Fruit fly (Drosophila melanogaster): ENCODE results near the gene Pus10.

The Pus10 gene

dm6 chr2L:168270-168901 is 13.3 kb upstream of the Pus10 start:
- TF ChIP-seq brk (GFP tag; optimal IDR thresholded peaks at IDR 0.05) (peak; percentile 40), OdsH (GFP tag; optimal IDR thresholded peaks at IDR 0.05) (no peak), Mio (GFP tag; optimal IDR thresholded peaks at IDR 0.05) (no peak), Hnf4 (GFP tag; optimal IDR thresholded peaks at IDR 0.05) (peak; percentile 11), sage (GFP tag; optimal IDR thresholded peaks at IDR 0.05) (peak; percentile 13), Hr83 (GFP tag; optimal IDR thresholded peaks at IDR 0.05; ENCODE audit: poor library complexity, severe bottlenecking) (peak; percentile 57), HLH106 (tag; optimal IDR thresholded peaks at IDR 0.05) (no peak)

DNA sequence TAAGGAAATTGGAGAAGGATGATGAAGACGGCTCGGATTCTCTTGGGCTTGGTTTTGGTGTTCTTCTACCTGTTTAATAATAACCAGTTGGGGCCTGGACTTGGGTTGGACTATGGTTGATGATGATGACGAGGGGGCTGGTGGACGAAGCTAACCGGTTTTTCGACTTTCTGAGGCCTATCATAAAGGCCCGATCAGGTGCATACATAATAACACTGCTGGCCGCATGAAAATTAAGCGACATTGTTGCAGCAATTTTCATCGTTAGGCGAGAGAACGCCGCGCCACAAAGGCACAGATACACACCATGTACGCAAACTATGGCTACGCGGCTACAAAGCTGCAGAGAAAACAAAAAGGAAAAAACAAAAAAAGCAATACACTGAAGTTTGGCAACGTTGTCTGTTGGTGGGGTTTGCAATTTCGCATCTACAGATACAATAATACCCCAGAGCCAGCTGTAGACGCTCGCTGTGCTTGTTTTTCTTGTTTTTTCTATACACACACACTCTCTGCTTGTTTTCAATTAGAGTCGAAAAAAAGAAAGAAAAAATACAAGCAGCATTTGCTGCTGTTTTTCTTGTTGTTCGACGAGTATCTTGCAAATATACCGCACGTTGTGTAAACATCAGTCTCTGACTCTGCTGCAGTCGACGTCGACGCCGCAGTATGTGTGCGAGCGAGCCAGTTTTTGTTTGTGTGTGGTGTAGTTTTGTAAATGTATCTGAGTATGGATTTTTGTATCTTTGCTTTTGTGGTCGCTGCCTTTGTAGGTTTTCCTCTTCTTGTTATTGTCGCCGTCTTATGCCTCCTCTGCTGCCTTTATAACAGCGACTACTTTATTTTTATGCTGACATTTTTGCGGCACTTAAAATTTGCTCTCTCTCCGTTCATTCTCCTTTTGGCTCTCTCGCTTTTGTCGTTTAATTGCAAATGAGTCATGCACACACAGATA is 11.3 kb upstream of the Pus10 start:
- TF ChIP-seq GATAd (GFP tag; optimal IDR thresholded peaks at IDR 0.05) (no peak), Myc (optimal IDR thresholded peaks at IDR 0.05) (no peak), ey (GFP tag; optimal IDR thresholded peaks at IDR 0.05) (peak; percentile 49), psq (GFP tag; optimal IDR thresholded peaks at IDR 0.05) (peak; percentile 83), jim (GFP tag; optimal IDR thresholded peaks at IDR 0.05) (peak; percentile 93), HLH106 (tag; optimal IDR thresholded peaks at IDR 0.05) (peak; percentile 62), OdsH (GFP tag; optimal IDR thresholded peaks at IDR 0.05) (peak; percentile 90), Rel (GFP tag; optimal IDR thresholded peaks at IDR 0.05) (peak; percentile 92), Rel (tag; optimal IDR thresholded peaks at IDR 0.05) (peak; percentile 82), foxo (GFP tag; optimal IDR thresholded peaks at IDR 0.05) (peak; percentile 74 to 97), Sp1 (GFP tag; optimal IDR thresholded peaks at IDR 0.05) (peak; percentile 94), Vsx2 (GFP tag; optimal IDR thresholded peaks at IDR 0.05; ENCODE audit: partially characterized antibody) (peak; percentile 76), h (GFP tag; optimal IDR thresholded peaks at IDR 0.05) (peak; percentile 89), Hr78 (GFP tag; optimal IDR thresholded peaks at IDR 0.05) (no peak), CrebA (GFP tag; optimal IDR thresholded peaks at IDR 0.05; ENCODE audit: borderline replicate concordance) (peak; percentile 98), usp (GFP tag; optimal IDR thresholded peaks at IDR 0.05) (no peak), brk (GFP tag; optimal IDR thresholded peaks at IDR 0.05) (peak; percentile 98), pan (optimal IDR thresholded peaks at IDR 0.05) (no peak), dl (GFP tag; optimal IDR thresholded peaks at IDR 0.05; ENCODE audit: insufficient read depth in 1 of 2, partially characterized antibody in 2 of 2) (peak; percentile 57 to 60), dmrt93B (GFP tag; optimal IDR thresholded peaks at IDR 0.05) (peak; percentile 51), Hnf4 (GFP tag; optimal IDR thresholded peaks at IDR 0.05) (peak; percentile 89), CG9705 (GFP tag; optimal IDR thresholded peaks at IDR 0.05) (peak; percentile 83), fru (GFP tag; optimal IDR thresholded peaks at IDR 0.05) (peak; percentile 88), CG32264 (GFP tag; optimal IDR thresholded peaks at IDR 0.05) (peak; percentile 93), Abd-B (GFP tag; optimal IDR thresholded peaks at IDR 0.05) (no peak), rgr (GFP tag; optimal IDR thresholded peaks at IDR 0.05) (peak; percentile 88), sv (GFP tag; optimal IDR thresholded peaks at IDR 0.05) (peak; percentile 30), sage (GFP tag; optimal IDR thresholded peaks at IDR 0.05) (peak; percentile 97), tai (GFP tag; optimal IDR thresholded peaks at IDR 0.05) (peak; percentile 93), br (GFP tag; optimal IDR thresholded peaks at IDR 0.05) (peak; percentile 90), N (GFP tag; optimal IDR thresholded peaks at IDR 0.05) (no peak), lola (GFP tag; optimal IDR thresholded peaks at IDR 0.05) (no peak), Jra (GFP tag; optimal IDR thresholded peaks at IDR 0.05) (peak; percentile 94), Dif (GFP tag; optimal IDR thresholded peaks at IDR 0.05; ENCODE audit: partially characterized antibody) (peak; percentile 82), Mio (GFP tag; optimal IDR thresholded peaks at IDR 0.05) (peak; percentile 40), Dfd (GFP tag; optimal IDR thresholded peaks at IDR 0.05) (no peak), woc (GFP tag; optimal IDR thresholded peaks at IDR 0.05) (peak; percentile 80), dsf (GFP tag; optimal IDR thresholded peaks at IDR 0.05; ENCODE audit: borderline replicate concordance) (peak; percentile 86), Hr83 (GFP tag; optimal IDR thresholded peaks at IDR 0.05; ENCODE audit: poor library complexity, severe bottlenecking) (peak; percentile 97)

Measured in whole organism, wandering third instar larva.